Worm (Caenorhabditis elegans) whole organism, L4/young adult: ENCODE data around the gene Y58A7A.5.

Experiments used
- W03F9.2 ChIP-seq: fragments of 150-350 bp; optimal IDR thresholded peaks from 2 replicates; lab custom pipeline; 2014; ENCODE audit warnings: missing biosample characterization, missing genetic modification characterization
- dao-5 ChIP-seq: sonication (generic microtip); optimal IDR thresholded peaks from 2 replicates; lab custom pipeline; 2016; ENCODE audit warnings: missing genotype, missing genetic modification characterization, moderate library complexity, missing compliant biosample characterization
- him-1 ChIP-seq: sonication (generic microtip); optimal IDR thresholded peaks from 2 replicates; lab custom pipeline; 2016; ENCODE audit warnings: missing genotype, missing genetic modification reagents, missing genetic modification characterization, missing compliant biosample characterization

Y58A7A.5 gene

DNA sequence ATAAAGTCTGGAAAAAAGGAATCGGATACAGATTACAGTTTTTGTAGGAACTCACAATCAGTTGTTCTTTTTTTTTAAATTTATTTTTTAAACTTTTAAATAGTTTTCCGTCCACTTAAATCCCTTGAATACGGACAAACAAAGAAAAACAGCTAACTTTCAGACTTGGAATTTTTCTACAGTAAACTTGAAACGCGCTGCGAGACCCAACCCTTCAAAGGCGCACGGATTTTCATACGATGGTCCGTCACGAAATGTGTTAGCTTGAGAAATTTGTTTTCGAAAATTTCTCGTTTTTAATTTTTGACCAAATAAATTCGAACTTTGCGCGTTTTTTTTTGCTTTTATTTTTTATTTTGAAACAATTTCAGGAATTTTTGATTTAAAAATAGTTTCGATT, 40.2 kb downstream of the Y58A7A.5 start:
- TF ChIP-seq W03F9.2: no peak
- no peak for TF ChIP-seq him-1 (tag; lab: Kevin White, UChicago)
- no peak for TF ChIP-seq dao-5 (tag; lab: Kevin White, UChicago)

DNA sequence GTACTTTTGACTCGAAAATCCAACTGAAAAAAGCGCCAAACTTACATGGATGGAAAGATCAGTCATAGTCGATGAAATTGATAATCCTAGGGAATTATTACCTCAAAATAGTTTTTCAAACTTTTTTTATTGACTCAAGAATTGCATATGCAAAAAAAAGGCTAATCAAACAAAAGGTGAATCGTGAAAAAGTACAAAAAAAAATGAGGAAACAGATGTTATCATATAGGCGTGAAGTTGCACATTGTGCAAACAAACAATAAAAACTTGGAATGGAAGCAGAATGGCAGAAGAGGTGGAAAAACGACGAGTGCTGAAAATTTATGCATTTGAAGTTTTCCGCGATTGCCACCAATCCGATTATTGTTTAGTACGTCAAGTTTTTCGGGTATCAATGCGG, 40.7 kb downstream of the Y58A7A.5 start, which contains the start of gene exc-14:
exc-14 (minus strand) TSS at position 101 of the 400 bp plus-strand sequence.
- TF ChIP-seq him-1 (tag; lab: Kevin White, UChicago) (no peak), dao-5 (tag; lab: Kevin White, UChicago) (no peak), W03F9.2 (no peak)

DNA sequence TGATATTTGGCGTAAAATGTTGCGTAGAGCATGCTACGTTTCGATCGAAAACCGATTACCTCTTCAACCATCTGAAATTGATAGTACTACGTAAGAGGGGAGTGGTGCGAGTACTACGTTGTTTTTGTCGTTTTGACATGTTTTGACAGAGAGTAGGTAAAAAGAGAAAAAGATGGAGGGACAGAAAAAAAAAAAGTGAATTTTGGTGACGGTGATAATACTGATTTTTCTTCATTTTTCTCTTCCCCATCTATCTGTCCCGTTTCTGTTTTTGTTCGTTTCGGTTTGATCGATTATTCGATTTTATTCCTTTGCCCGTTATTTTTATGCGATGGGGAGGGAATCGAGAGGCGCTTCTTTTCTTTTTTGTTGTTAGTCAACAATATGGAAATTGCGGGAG, 45.8 kb downstream of the Y58A7A.5 start, which contains the start of gene K11D12.8:
K11D12.8 (minus strand) TSS at position 77 of the 400 bp plus-strand sequence.
- no peak for TF ChIP-seq dao-5 (tag; lab: Kevin White, UChicago)
- no peak for TF ChIP-seq W03F9.2
- TF ChIP-seq him-1 (tag; lab: Kevin White, UChicago): no peak

DNA sequence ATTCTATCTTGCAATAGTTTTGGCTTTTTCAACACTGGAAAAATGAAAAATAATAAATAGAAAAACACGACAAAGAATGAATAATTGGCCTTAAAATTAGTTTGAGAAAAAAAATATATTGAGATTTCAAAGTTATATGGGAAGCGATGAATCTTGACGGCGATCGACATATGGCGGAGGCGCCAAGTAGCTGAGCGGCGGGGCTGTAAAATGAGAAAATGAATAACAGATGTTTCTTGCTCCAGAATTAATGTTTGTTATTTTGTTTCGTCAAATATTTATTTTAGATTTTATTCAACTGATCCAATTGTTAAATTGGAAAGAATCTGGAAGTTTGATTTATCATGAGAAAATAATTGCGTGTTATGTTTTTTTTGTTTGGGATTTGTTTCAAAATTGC, 47.2 kb downstream of the Y58A7A.5 start, which contains the start of gene K11D12.11:
K11D12.11 (minus strand) TSS at position 42 of the 400 bp plus-strand sequence.
- TF ChIP-seq him-1 (tag; lab: Kevin White, UChicago) (no peak), dao-5 (tag; lab: Kevin White, UChicago) (no peak), W03F9.2 (no peak)

DNA sequence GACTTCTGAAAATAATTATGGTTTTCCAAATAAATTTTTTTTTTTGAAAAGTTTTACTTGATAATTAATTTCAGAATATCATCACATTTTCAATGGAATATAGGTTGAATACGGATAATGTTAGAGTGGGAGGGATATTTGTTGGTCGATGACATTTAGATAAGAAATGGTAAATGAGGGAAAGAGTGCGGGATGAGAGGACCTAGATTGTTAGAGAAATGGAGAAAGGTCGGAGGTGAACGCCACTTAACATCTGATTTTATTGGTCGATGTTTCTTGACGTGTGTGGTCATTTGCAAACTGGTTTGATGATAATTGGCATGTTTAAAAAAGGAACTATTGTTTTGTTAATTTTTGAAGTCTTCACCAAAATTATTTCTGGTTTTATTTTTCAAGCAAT, 48.3 kb downstream of the Y58A7A.5 start:
- TF ChIP-seq W03F9.2 (no peak), dao-5 (tag; lab: Kevin White, UChicago) (no peak)

DNA sequence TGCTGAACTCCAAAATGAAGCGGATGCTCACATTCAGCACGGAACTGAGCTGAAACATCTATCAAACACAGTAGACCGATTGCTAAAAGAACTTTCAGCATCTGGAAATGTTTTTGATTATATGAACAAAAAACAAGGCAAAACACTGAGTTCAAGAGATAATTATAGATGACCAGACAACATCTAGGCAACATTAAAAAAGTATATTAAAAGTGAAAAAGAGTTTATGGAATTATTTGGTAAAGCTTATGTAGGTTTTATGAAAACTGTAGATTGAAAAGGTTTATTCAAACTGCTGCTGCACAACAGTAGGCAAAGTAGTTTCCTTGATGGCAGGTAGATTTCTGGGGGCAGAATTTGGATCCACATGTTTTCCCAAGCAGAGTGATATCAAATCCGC, 50.4 kb downstream of the Y58A7A.5 start, which contains the start of gene K11D12.7:
K11D12.7 (minus strand) TSS at position 101 of the 400 bp plus-strand sequence.
- TF ChIP-seq dao-5 (tag; lab: Kevin White, UChicago) (no peak), W03F9.2 (no peak), him-1 (tag; lab: Kevin White, UChicago) (no peak)
